Worm (Caenorhabditis elegans) whole organism, late embryonic: Measurements from ENCODE around the gene metr-1.

Source experiments
- C38D4.7 ChIP-seq: fragments of 200-800 bp; sonication (Bioruptor generic); optimal IDR thresholded peaks from 2 replicates; lab custom pipeline; 2018; ENCODE audit warnings: mild to moderate bottlenecking, missing genetic modification characterization, moderate library complexity, missing compliant biosample characterization
- hlh-15 ChIP-seq: sonication (generic microtip); optimal IDR thresholded peaks from 2 replicates; lab custom pipeline; 2016; ENCODE audit warnings: missing genetic modification characterization, missing compliant biosample characterization
- pqm-1 ChIP-seq: sonication (generic microtip); optimal IDR thresholded peaks from 2 replicates; lab custom pipeline; 2016; ENCODE audit warnings: missing genetic modification characterization, missing compliant biosample characterization
- sox-4 ChIP-seq: sonication (generic microtip); optimal IDR thresholded peaks from 2 replicates; lab custom pipeline; 2017; ENCODE audit warnings: mild to moderate bottlenecking, missing genetic modification characterization, inconsistent platforms, missing compliant biosample characterization
- tbx-7 ChIP-seq: sonication (generic microtip); optimal IDR thresholded peaks from 2 replicates; lab custom pipeline; 2016; ENCODE audit warnings: missing genotype, missing genetic modification characterization, missing compliant biosample characterization

DNA sequence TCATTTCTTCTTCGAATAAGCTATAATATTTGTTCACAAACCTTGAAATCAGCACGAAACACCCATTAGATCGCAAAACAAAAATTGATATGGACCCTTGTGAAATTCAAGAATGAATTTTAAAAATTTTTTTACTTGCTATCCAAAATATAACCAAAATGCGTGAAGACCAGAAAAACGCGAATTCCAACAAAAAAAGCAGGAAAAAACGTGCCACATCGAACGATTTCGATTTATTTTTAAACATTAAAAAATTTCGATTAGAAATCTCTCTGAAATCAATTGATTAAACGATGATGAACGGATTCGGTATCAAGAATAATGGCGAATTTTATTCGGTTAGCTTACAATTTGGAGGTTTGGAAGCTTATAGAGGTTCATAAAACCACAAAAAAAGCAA is 21.0 kb downstream of the metr-1 start, which contains the start of the genes tceb-3 and gskl-1:
- TF ChIP-seq tbx-7 (tag; lab: Kevin White, UChicago) (no peak), C38D4.7 (no peak), hlh-15 (tag; lab: Kevin White, UChicago) (no peak), pqm-1 (tag; lab: Kevin White, UChicago) (no peak), sox-4 (tag; lab: Kevin White, UChicago) (no peak)
